Worm (Caenorhabditis elegans) whole organism, L1 larva: ENCODE data around the gene lron-1.
A peak's percentile ranks its signal among the peaks of the same experiment; 100 is the strongest.

Experiments
- C04F5.9 ChIP-seq: sonication (generic microtip); optimal IDR thresholded peaks from 2 replicates; lab custom pipeline; 2016; ENCODE audit warnings: missing genetic modification characterization, missing compliant biosample characterization
- C34B4.2 ChIP-seq: sonication (generic microtip); optimal IDR thresholded peaks from 2 replicates; lab custom pipeline; 2017; ENCODE audit warnings: mild to moderate bottlenecking, missing genetic modification characterization, missing compliant biosample characterization
- Y116A8C.19 ChIP-seq: sonication (generic microtip); optimal IDR thresholded peaks from 2 replicates; lab custom pipeline; 2016; ENCODE audit warnings: missing compliant biosample characterization, missing genetic modification characterization, borderline replicate concordance
- alr-1 ChIP-seq: fragments of 200-800 bp; sonication (Bioruptor generic); optimal IDR thresholded peaks from 2 replicates; lab custom pipeline; 2018; ENCODE audit warnings: borderline replicate concordance, mild to moderate bottlenecking, missing genetic modification characterization, missing compliant biosample characterization
- aly-2 ChIP-seq: fragments of 150-350 bp; optimal IDR thresholded peaks from 2 replicates; lab custom pipeline; 2014; ENCODE audit warnings: missing biosample characterization, missing genetic modification characterization
- blmp-1 ChIP-seq: fragments of 150-350 bp; optimal IDR thresholded peaks from 2 replicates; lab custom pipeline; 2014; ENCODE audit warnings: missing biosample characterization, missing genetic modification characterization
- ceh-8 ChIP-seq: fragments of 200-800 bp; sonication (Bioruptor generic); optimal IDR thresholded peaks from 2 replicates; lab custom pipeline; 2018; ENCODE audit warnings: mild to moderate bottlenecking, missing genetic modification characterization, moderate library complexity, missing compliant biosample characterization
- ceh-82 ChIP-seq, 3 experiments: fragments of 150-350 bp in 1 of 3; sonication (generic microtip) in 2 of 3; optimal IDR thresholded peaks; 2 replicates each; lab custom pipeline; 2014 to 2017; ENCODE audit warnings: missing biosample characterization in 3 of 3, missing genetic modification characterization in 3 of 3
- ces-1 ChIP-seq: fragments of 150-350 bp; optimal IDR thresholded peaks from 2 replicates; lab custom pipeline; 2014; ENCODE audit warnings: missing biosample characterization, missing genetic modification reagents, missing genetic modification characterization
- dpl-1 ChIP-seq, 3 experiments: fragments of 150-350 bp in 2 of 3; sonication (generic microtip) in 1 of 3; optimal IDR thresholded peaks; 2 replicates each; lab custom pipeline; 2014 to 2017; ENCODE audit warnings: missing biosample characterization in 3 of 3, missing genetic modification characterization in 3 of 3, missing genetic modification reagents in 3 of 3
- efl-3 ChIP-seq: fragments of 200-800 bp; sonication (Bioruptor generic); optimal IDR thresholded peaks from 2 replicates; lab custom pipeline; 2018; ENCODE audit warnings: mild to moderate bottlenecking, missing genetic modification characterization, missing compliant biosample characterization
- egl-13 ChIP-seq: sonication (generic microtip); optimal IDR thresholded peaks from 2 replicates; lab custom pipeline; 2016; ENCODE audit warnings: missing genotype, missing genetic modification reagents, missing genetic modification characterization, missing compliant biosample characterization
- elt-2 ChIP-seq: sonication (generic microtip); optimal IDR thresholded peaks from 2 replicates; lab custom pipeline; 2016; ENCODE audit warnings: missing genetic modification characterization, mild to moderate bottlenecking, inconsistent platforms, missing compliant biosample characterization, missing genetic modification reagents
- fkh-4 ChIP-seq: sonication (generic microtip); optimal IDR thresholded peaks from 2 replicates; lab custom pipeline; 2016; ENCODE audit warnings: missing compliant biosample characterization, missing genetic modification characterization, borderline replicate concordance
- fkh-8 ChIP-seq: sonication (generic microtip); optimal IDR thresholded peaks from 2 replicates; lab custom pipeline; 2016; ENCODE audit warnings: mild to moderate bottlenecking, missing genetic modification characterization, missing compliant biosample characterization
- fos-1 ChIP-seq: fragments of 150-350 bp; optimal IDR thresholded peaks from 2 replicates; lab custom pipeline; 2014; ENCODE audit warnings: missing biosample characterization, missing genetic modification characterization
- hlh-17 ChIP-seq: fragments of 200-800 bp; sonication (Bioruptor generic); optimal IDR thresholded peaks from 2 replicates; lab custom pipeline; 2018; ENCODE audit warnings: missing genetic modification characterization, mild to moderate bottlenecking, missing compliant biosample characterization, moderate library complexity, borderline replicate concordance
- isw-1 ChIP-seq: fragments of 200-800 bp; sonication (Bioruptor generic); IDR thresholded peaks from 2 replicates; pipeline ENCODE4 v1.3.6; 2022; ENCODE audit warnings: missing genetic modification characterization, missing compliant biosample characterization
- lin-13 ChIP-seq: fragments of 150-350 bp; optimal IDR thresholded peaks from 2 replicates; lab custom pipeline; 2014; ENCODE audit warnings: missing biosample characterization, missing genetic modification reagents, missing genetic modification characterization
- lin-15B ChIP-seq: fragments of 150-350 bp; sonication (generic microtip); optimal IDR thresholded peaks from 3 replicates; lab custom pipeline; 2014; ENCODE audit warnings: missing biosample characterization, missing genetic modification characterization
- lin-35 ChIP-seq, 2 experiments: fragments of 150-350 bp; optimal IDR thresholded peaks; 2 replicates each; lab custom pipeline; 2014; ENCODE audit warnings: missing biosample characterization in 2 of 2, missing genetic modification characterization in 2 of 2, missing genetic modification reagents in 2 of 2
- lir-3 ChIP-seq: sonication (generic microtip); optimal IDR thresholded peaks from 2 replicates; lab custom pipeline; 2016; ENCODE audit warnings: mild to moderate bottlenecking, missing genetic modification characterization, moderate library complexity, missing compliant biosample characterization; ENCODE audit not compliant: poor library complexity
- lsy-2 ChIP-seq, 2 experiments: fragments of 150-350 bp; optimal IDR thresholded peaks; 2 replicates each; lab custom pipeline; 2014; ENCODE audit warnings: missing biosample characterization in 2 of 2, missing genetic modification characterization in 2 of 2
- mab-9 ChIP-seq: fragments of 200-800 bp; sonication (Bioruptor generic); IDR thresholded peaks from 2 replicates; pipeline ENCODE4 v1.3.6; 2022; ENCODE audit warnings: missing genetic modification reagents, missing genetic modification characterization, missing compliant biosample characterization
- mdl-1 ChIP-seq, 2 experiments: fragments of 150-350 bp; optimal IDR thresholded peaks; 2 replicates each; lab custom pipeline; 2014 to 2017; ENCODE audit warnings: missing biosample characterization in 2 of 2, missing genetic modification characterization in 2 of 2, inconsistent platforms in 1 of 2
- mef-2 ChIP-seq: fragments of 150-350 bp; optimal IDR thresholded peaks from 2 replicates; lab custom pipeline; 2014; ENCODE audit warnings: missing biosample characterization, missing genetic modification characterization
- mep-1 ChIP-seq: fragments of 150-350 bp; optimal IDR thresholded peaks from 2 replicates; lab custom pipeline; 2014; ENCODE audit warnings: missing biosample characterization, missing genetic modification characterization
- nhr-19 ChIP-seq: fragments of 200-800 bp; sonication (Bioruptor generic); conservative IDR thresholded peaks from 2 replicates; pipeline ENCODE4 v1.3.6; 2022; ENCODE audit warnings: missing genetic modification characterization, missing compliant biosample characterization
- nhr-20 ChIP-seq: sonication (generic microtip); optimal IDR thresholded peaks from 2 replicates; lab custom pipeline; 2016; ENCODE audit warnings: mild to moderate bottlenecking, missing genetic modification characterization, missing compliant biosample characterization
- nhr-237 ChIP-seq: fragments of 150-350 bp; optimal IDR thresholded peaks from 2 replicates; lab custom pipeline; 2014; ENCODE audit warnings: missing biosample characterization, missing genetic modification characterization
- nhr-47 ChIP-seq: sonication (generic microtip); optimal IDR thresholded peaks from 2 replicates; lab custom pipeline; 2016; ENCODE audit warnings: mild to moderate bottlenecking, missing genetic modification characterization, moderate library complexity, missing compliant biosample characterization
- nhr-76 ChIP-seq: sonication (generic microtip); optimal IDR thresholded peaks from 2 replicates; lab custom pipeline; 2017; ENCODE audit warnings: missing biosample characterization, missing genetic modification characterization
- nhr-77 ChIP-seq: fragments of 150-350 bp; optimal IDR thresholded peaks from 2 replicates; lab custom pipeline; 2014; ENCODE audit warnings: missing biosample characterization, missing genetic modification characterization
- nhr-84 ChIP-seq: sonication (generic microtip); optimal IDR thresholded peaks from 2 replicates; lab custom pipeline; 2017; ENCODE audit warnings: missing biosample characterization, missing genetic modification characterization
- pag-3 ChIP-seq: sonication (generic microtip); optimal IDR thresholded peaks from 2 replicates; lab custom pipeline; 2017; ENCODE audit warnings: missing genetic modification characterization, mild to moderate bottlenecking, missing compliant biosample characterization, antibody characterized with exemption, borderline replicate concordance; ENCODE audit not compliant: insufficient read depth
- pax-3 ChIP-seq: fragments of 200-800 bp; sonication (Bioruptor generic); optimal IDR thresholded peaks from 2 replicates; lab custom pipeline; 2018; ENCODE audit warnings: mild to moderate bottlenecking, missing genetic modification characterization, moderate library complexity, missing compliant biosample characterization
- skn-1 ChIP-seq: fragments of 150-350 bp; optimal IDR thresholded peaks from 2 replicates; lab custom pipeline; 2014; ENCODE audit warnings: missing biosample characterization, missing genetic modification characterization
- snu-23 ChIP-seq: sonication (generic microtip); optimal IDR thresholded peaks from 2 replicates; lab custom pipeline; 2016; ENCODE audit warnings: missing genetic modification characterization, missing compliant biosample characterization
- tbx-2 ChIP-seq: sonication (generic microtip); optimal IDR thresholded peaks from 2 replicates; lab custom pipeline; 2016; ENCODE audit warnings: missing genetic modification characterization, missing compliant biosample characterization
- tlp-1 ChIP-seq: fragments of 150-350 bp; optimal IDR thresholded peaks from 2 replicates; lab custom pipeline; 2014; ENCODE audit warnings: missing biosample characterization, missing genetic modification characterization
- unc-130 ChIP-seq: fragments of 150-350 bp; optimal IDR thresholded peaks from 2 replicates; lab custom pipeline; 2017; ENCODE audit warnings: missing biosample characterization, missing genetic modification characterization, inconsistent platforms
- unc-62 ChIP-seq: fragments of 150-350 bp; optimal IDR thresholded peaks from 2 replicates; lab custom pipeline; 2014; ENCODE audit warnings: missing biosample characterization, missing genetic modification reagents, missing genetic modification characterization
- unc-86 ChIP-seq: sonication (generic microtip); optimal IDR thresholded peaks from 2 replicates; lab custom pipeline; 2016; ENCODE audit warnings: missing genetic modification characterization, missing compliant biosample characterization
- vab-15 ChIP-seq: sonication (generic microtip); optimal IDR thresholded peaks from 2 replicates; lab custom pipeline; 2017; ENCODE audit warnings: missing genotype, mild to moderate bottlenecking, missing genetic modification characterization, missing compliant biosample characterization
- xbp-1 ChIP-seq: sonication (generic microtip); optimal IDR thresholded peaks from 2 replicates; lab custom pipeline; 2016; ENCODE audit warnings: missing genetic modification characterization, missing compliant biosample characterization
- zag-1 ChIP-seq: fragments of 150-350 bp; optimal IDR thresholded peaks from 2 replicates; lab custom pipeline; 2014; ENCODE audit warnings: missing biosample characterization, missing genetic modification characterization
- zip-4 ChIP-seq: fragments of 200-800 bp; sonication (Bioruptor generic); optimal IDR thresholded peaks from 2 replicates; lab custom pipeline; 2018; ENCODE audit warnings: mild to moderate bottlenecking, missing genetic modification characterization, moderate library complexity, missing compliant biosample characterization
- ztf-11 ChIP-seq, 2 experiments: sonication (generic microtip); optimal IDR thresholded peaks; 2 replicates each; lab custom pipeline; 2016 to 2017; ENCODE audit warnings: missing genetic modification characterization in 2 of 2, missing biosample characterization in 1 of 2, missing compliant biosample characterization in 1 of 2
- ztf-4 ChIP-seq: fragments of 150-350 bp; optimal IDR thresholded peaks from 2 replicates; lab custom pipeline; 2014; ENCODE audit warnings: missing biosample characterization, missing genetic modification characterization

The lron-1 gene

DNA sequence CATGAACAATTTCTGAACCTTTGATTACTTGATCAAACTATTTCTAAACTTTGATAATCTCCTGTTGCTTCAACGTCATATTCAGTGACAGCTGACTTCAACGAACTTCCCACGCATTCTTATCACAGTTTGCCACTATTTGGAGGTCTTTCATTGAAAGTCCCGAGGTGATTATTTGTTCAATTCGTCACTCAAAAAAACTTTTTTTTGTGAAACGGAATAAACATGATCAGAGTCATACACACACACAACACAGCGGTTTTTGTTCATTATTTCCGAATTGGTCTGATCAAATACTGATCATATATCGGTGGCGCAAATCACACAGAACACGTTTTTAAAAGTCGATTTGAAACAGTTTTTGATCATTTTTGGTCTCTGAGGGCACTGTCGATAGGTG lies 16.1 kb upstream of the lron-1 start (continued):
- no peak for TF ChIP-seq mef-2 (tag; lab: Kevin White, UChicago)
- TF ChIP-seq mdl-1 (tag; optimal IDR thresholded peaks at IDR 0.05; lab: Kevin White, UChicago), result no peak
- TF ChIP-seq xbp-1 (tag; lab: Kevin White, UChicago), result no peak
- no peak for TF ChIP-seq ztf-11 (tag; optimal IDR thresholded peaks at IDR 0.05; lab: Kevin White, UChicago)
- TF ChIP-seq ceh-8 (GFP tag; lab: Kevin White, UChicago), result no peak
- no peak for TF ChIP-seq nhr-76 (tag; lab: Kevin White, UChicago)
- TF ChIP-seq alr-1 (tag; lab: Kevin White, UChicago), result no peak
- no peak for TF ChIP-seq C34B4.2 (tag; lab: Kevin White, UChicago)
- no peak for TF ChIP-seq unc-130
- peak; percentile 8 for TF ChIP-seq snu-23 (GFP tag; lab: Kevin White, UChicago)

DNA sequence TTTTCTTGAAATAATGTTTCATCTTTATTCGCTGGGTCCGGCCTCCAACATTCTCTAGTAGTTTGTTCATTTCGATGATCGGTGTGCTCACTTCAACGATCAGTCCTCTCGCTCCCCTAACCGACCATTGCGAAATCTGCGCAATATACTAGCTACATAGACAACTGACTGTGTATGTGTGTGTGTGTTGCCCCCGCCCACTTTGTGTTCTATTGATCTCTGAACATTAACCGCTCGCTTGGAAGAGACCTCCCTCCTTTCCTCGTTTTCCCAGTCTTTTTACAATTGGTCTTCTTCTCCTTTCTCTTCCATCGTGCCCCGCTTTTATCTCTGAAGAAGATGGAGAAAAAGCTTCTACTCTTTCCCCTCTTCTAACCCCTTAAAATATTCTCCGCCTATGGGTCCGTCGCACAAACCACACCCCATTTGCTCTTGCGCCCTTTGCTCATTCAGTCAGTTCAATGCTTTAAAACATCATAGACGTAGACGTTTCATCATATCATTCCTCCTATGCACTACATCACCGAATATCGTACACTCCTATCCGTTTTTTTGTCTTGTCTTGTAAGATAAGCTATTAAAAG lies 15.1 kb upstream of the lron-1 start:
- TF ChIP-seq fkh-4 (tag; lab: Kevin White, UChicago), result no peak
- TF ChIP-seq zip-4, result peak; percentile 78
- no peak for TF ChIP-seq Y116A8C.19 (tag; lab: Kevin White, UChicago)
- no peak for TF ChIP-seq lin-15B (tag; lab: Kevin White, UChicago)
- no peak for TF ChIP-seq nhr-84 (tag; lab: Kevin White, UChicago)
- no peak for TF ChIP-seq pag-3 (tag; lab: Kevin White, UChicago)
- no peak for TF ChIP-seq unc-62 (GFP tag; lab: Kevin White, UChicago)
- TF ChIP-seq pax-3 (tag; lab: Kevin White, UChicago), result no peak
- no peak for TF ChIP-seq blmp-1 (tag; lab: Kevin White, UChicago)
- peak; percentile 80 for TF ChIP-seq nhr-19 (GFP tag; lab: Robert Waterston, UW)
- TF ChIP-seq lir-3 (tag; lab: Kevin White, UChicago), result no peak
- peak; percentile 72 for TF ChIP-seq nhr-47
- peak; percentile 68 for TF ChIP-seq unc-86
- peak; percentile 49 for TF ChIP-seq elt-2 (tag; lab: Kevin White, UChicago)
- peak in 1 of 3 experiments; percentile 2 for TF ChIP-seq dpl-1 (GFP tag; optimal IDR thresholded peaks at IDR 0.05; lab: Kevin White, UChicago)
- peak; percentile 76 for TF ChIP-seq tbx-2 (tag; lab: Kevin White, UChicago)
- no peak for TF ChIP-seq mef-2 (tag; lab: Kevin White, UChicago)
- no peak for TF ChIP-seq ces-1 (GFP tag; lab: Kevin White, UChicago)
- peak; percentile 8 to 19 for TF ChIP-seq lin-35 (GFP tag; optimal IDR thresholded peaks at IDR 0.05; lab: Kevin White, UChicago)
- TF ChIP-seq nhr-77 (tag; lab: Kevin White, UChicago), result no peak
- TF ChIP-seq C04F5.9, result no peak
- no peak for TF ChIP-seq nhr-237 (tag; lab: Kevin White, UChicago)
- TF ChIP-seq efl-3 (GFP tag; lab: Kevin White, UChicago), result no peak
- TF ChIP-seq mab-9 (GFP tag; lab: Robert Waterston, UW), result 0 out of 2 replicates have a peak, but pooled peaks have one; percentile 19
- TF ChIP-seq aly-2, result no peak
- TF ChIP-seq ztf-4 (tag; lab: Kevin White, UChicago), result peak; percentile 32
- peak; percentile 65 for TF ChIP-seq nhr-20
- TF ChIP-seq isw-1 (GFP tag; lab: Robert Waterston, UW), result peak; percentile 40
- no peak for TF ChIP-seq mdl-1 (tag; optimal IDR thresholded peaks at IDR 0.05; lab: Kevin White, UChicago)
- TF ChIP-seq fos-1 (tag; lab: Kevin White, UChicago), result no peak
- TF ChIP-seq fkh-8 (tag; lab: Kevin White, UChicago), result peak; percentile 54
- no peak for TF ChIP-seq alr-1 (tag; lab: Kevin White, UChicago)
- TF ChIP-seq egl-13, result peak; percentile 28
- TF ChIP-seq hlh-17 (GFP tag; lab: Kevin White, UChicago), result no peak
- peak; percentile 35 for TF ChIP-seq xbp-1 (tag; lab: Kevin White, UChicago)
- TF ChIP-seq ceh-8 (GFP tag; lab: Kevin White, UChicago), result no peak
- TF ChIP-seq ceh-82 (tag; optimal IDR thresholded peaks at IDR 0.05; lab: Kevin White, UChicago), result peak; percentile 45 to 59 (median 59)
- TF ChIP-seq lin-13, result no peak
- no peak for TF ChIP-seq zag-1 (tag; lab: Kevin White, UChicago)
- TF ChIP-seq skn-1 (tag; lab: Kevin White, UChicago), result peak; percentile 78
- TF ChIP-seq tlp-1 (tag; lab: Kevin White, UChicago), result no peak
- peak; percentile 41 to 56 for TF ChIP-seq lsy-2 (tag; optimal IDR thresholded peaks at IDR 0.05; lab: Kevin White, UChicago)
- TF ChIP-seq mep-1 (tag; lab: Kevin White, UChicago), result no peak
- no peak for TF ChIP-seq vab-15
